Worm (Caenorhabditis elegans): ENCODE results near the gene mlc-3.
A peak's percentile ranks its signal among the peaks of the same experiment; 100 is the strongest.

The mlc-3 gene

DNA sequence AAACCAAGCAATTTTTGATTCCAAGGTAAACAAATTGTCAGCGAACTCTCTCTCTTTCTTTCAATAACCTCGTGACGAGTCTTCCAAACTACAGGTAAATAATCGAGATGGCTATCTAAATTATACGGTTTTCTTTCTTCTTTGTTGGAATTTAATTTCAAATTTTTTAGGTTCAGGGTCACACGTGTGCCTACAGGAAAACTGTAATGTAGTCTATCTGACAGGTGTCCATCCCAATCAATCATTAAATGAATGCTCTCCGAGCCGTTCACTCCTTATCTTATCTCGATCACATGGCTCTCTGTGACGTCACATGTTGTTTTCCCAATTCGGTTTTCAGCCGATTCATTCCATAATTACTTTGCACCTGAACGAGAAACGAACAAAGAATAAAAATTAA, 11.7 kb upstream of the mlc-3 start (continued):
- TF ChIP-seq lir-3 (tag; optimal IDR thresholded peaks at IDR 0.05) (no peak), F26F4.8 (GFP tag; conservative IDR thresholded peaks at IDR 0.05) (no peak), gei-8 (GFP tag; optimal IDR thresholded peaks at IDR 0.05) (no peak), R02D3.7 (tag; optimal IDR thresholded peaks at IDR 0.05) (no peak), daf-16 (GFP tag; optimal IDR thresholded peaks at IDR 0.05) (peak in 1 of 2 experiments; percentile 91), daf-16 (tag; optimal IDR thresholded peaks at IDR 0.05) (peak; percentile 92), F49E8.2 (tag; optimal IDR thresholded peaks at IDR 0.05; ENCODE audit: borderline replicate concordance) (no peak), ctbp-1 (GFP tag; IDR thresholded peaks at IDR 0.05) (no peak), Y75B8A.6 (GFP tag; IDR thresholded peaks at IDR 0.05) (0 out of 2 replicates have a peak, but pooled peaks have one; percentile 42), nhr-77 (tag; optimal IDR thresholded peaks at IDR 0.05) (peak; percentile 55), daf-12 (tag; optimal IDR thresholded peaks at IDR 0.05) (no peak), nhr-28 (tag; optimal IDR thresholded peaks at IDR 0.05) (peak; percentile 70), saeg-2 (GFP tag; IDR thresholded peaks at IDR 0.05) (no peak), lin-38 (GFP tag; IDR thresholded peaks at IDR 0.05) (peak; percentile 28; the same call in 1 of the 2 replicates), egl-27 (tag; optimal IDR thresholded peaks at IDR 0.05) (no peak), daf-8 (GFP tag; IDR thresholded peaks at IDR 0.05) (no peak), ztf-7 (tag; optimal IDR thresholded peaks at IDR 0.05) (no peak), madf-5 (GFP tag; IDR thresholded peaks at IDR 0.05) (no peak), nhr-76 (tag; optimal IDR thresholded peaks at IDR 0.05) (no peak), lim-7 (GFP tag; IDR thresholded peaks at IDR 0.05) (no peak), D1046.2 (GFP tag; IDR thresholded peaks at IDR 0.05) (no peak), vab-7 (GFP tag; IDR thresholded peaks at IDR 0.05) (no peak), daf-19 (GFP tag; conservative IDR thresholded peaks at IDR 0.05) (no peak), ama-1 (optimal IDR thresholded peaks at IDR 0.05) (no peak), tra-1 (GFP tag; IDR thresholded peaks at IDR 0.05) (peak; percentile 72), tag-97 (GFP tag; IDR thresholded peaks at IDR 0.05) (no peak), snpc-4 (tag; optimal IDR thresholded peaks at IDR 0.05) (no peak), lin-1 (GFP tag; IDR thresholded peaks at IDR 0.05) (peak; percentile 71; the same call in 1 of the 2 replicates), skn-1 (tag; optimal IDR thresholded peaks at IDR 0.05) (no peak), nhr-111 (GFP tag; optimal IDR thresholded peaks at IDR 0.05) (no peak), ceh-82 (tag; optimal IDR thresholded peaks at IDR 0.05) (no peak), zip-2 (tag; optimal IDR thresholded peaks at IDR 0.05) (no peak), ceh-20 (GFP tag; IDR thresholded peaks at IDR 0.05) (peak; percentile 31; the same call in 1 of the 2 replicates), nhr-48 (tag; optimal IDR thresholded peaks at IDR 0.05) (peak; percentile 27), madf-9 (GFP tag; conservative IDR thresholded peaks at IDR 0.05) (no peak), mep-1 (tag; optimal IDR thresholded peaks at IDR 0.05) (peak; percentile 40), nhr-25 (tag; optimal IDR thresholded peaks at IDR 0.05; ENCODE audit: borderline replicate concordance, insufficient read depth) (no peak), php-3 (GFP tag; IDR thresholded peaks at IDR 0.05) (peak; percentile 84), dmd-6 (GFP tag; IDR thresholded peaks at IDR 0.05) (peak; percentile 89), F10B5.3 (tag; optimal IDR thresholded peaks at IDR 0.05) (no peak), lin-15B (tag; optimal IDR thresholded peaks at IDR 0.05) (no peak), ceh-28 (tag; optimal IDR thresholded peaks at IDR 0.05) (no peak), mdl-1 (tag; optimal IDR thresholded peaks at IDR 0.05) (peak in 1 of 2 experiments; percentile 5), snpc-1.2 (GFP tag; IDR thresholded peaks at IDR 0.05) (no peak), nhr-6 (tag; optimal IDR thresholded peaks at IDR 0.05) (no peak), Y48G9A.11 (GFP tag; IDR thresholded peaks at IDR 0.05) (no peak), hmg-1.1 (GFP tag; IDR thresholded peaks at IDR 0.05) (no peak), hlh-11 (tag; optimal IDR thresholded peaks at IDR 0.05) (peak; percentile 77), lin-13 (GFP tag; optimal IDR thresholded peaks at IDR 0.05) (no peak), nhr-42 (GFP tag; IDR thresholded peaks at IDR 0.05) (0 out of 2 replicates have a peak, but pooled peaks have one; percentile 13), ceh-62 (tag; optimal IDR thresholded peaks at IDR 0.05) (no peak), set-16 (GFP tag; IDR thresholded peaks at IDR 0.05) (no peak), egl-43 (GFP tag; IDR thresholded peaks at IDR 0.05) (no peak)
